Worm (Caenorhabditis elegans) whole organism, L4 larva: ENCODE measurements around the gene asns-2.

Experiments
- R02D3.7 ChIP-seq: fragments of 150-350 bp; sonication (generic microtip); optimal IDR thresholded peaks from 3 replicates; lab custom pipeline; 2014; ENCODE audit warnings: missing biosample characterization, missing genetic modification characterization
- Y48G9A.11 ChIP-seq: fragments of 200-800 bp; sonication (Bioruptor generic); IDR thresholded peaks from 2 replicates; pipeline ENCODE4 v1.3.6; 2022; ENCODE audit warnings: missing genetic modification reagents, missing genetic modification characterization, missing compliant biosample characterization
- Y5F2A.4 ChIP-seq: fragments of 200-800 bp; sonication (Bioruptor generic); optimal IDR thresholded peaks from 2 replicates; lab custom pipeline; 2018; ENCODE audit warnings: mild to moderate bottlenecking, missing genetic modification characterization, missing compliant biosample characterization
- Y75B8A.6 ChIP-seq: fragments of 200-800 bp; sonication (Bioruptor generic); IDR thresholded peaks from 2 replicates; pipeline ENCODE4 v1.3.6; 2022; ENCODE audit warnings: missing genetic modification reagents, missing genetic modification characterization, missing compliant biosample characterization
- aly-2 ChIP-seq: sonication (generic microtip); optimal IDR thresholded peaks from 2 replicates; lab custom pipeline; 2018; ENCODE audit warnings: missing biosample characterization, missing genetic modification characterization
- ama-1 ChIP-seq: fragments of 150-350 bp; optimal IDR thresholded peaks from 2 replicates; lab custom pipeline; 2014; ENCODE audit warnings: inconsistent platforms, mixed read lengths
- ctbp-1 ChIP-seq: fragments of 200-800 bp; sonication (Bioruptor generic); IDR thresholded peaks from 2 replicates; pipeline ENCODE4 v1.3.6; 2022; ENCODE audit warnings: missing genetic modification reagents, missing genetic modification characterization, missing compliant biosample characterization
- daf-16 ChIP-seq, 3 experiments: sonication (generic microtip); optimal IDR thresholded peaks; 2 replicates each; lab custom pipeline; 2016 to 2017; ENCODE audit warnings: missing genetic modification characterization in 3 of 3, missing genetic modification reagents in 3 of 3, mild to moderate bottlenecking in 2 of 3, missing compliant biosample characterization in 2 of 3, missing biosample characterization in 1 of 3, moderate library complexity in 1 of 3
- nhr-10 ChIP-seq: fragments of 150-350 bp; optimal IDR thresholded peaks from 2 replicates; lab custom pipeline; 2014; ENCODE audit warnings: missing biosample characterization, missing genetic modification characterization
- nhr-11 ChIP-seq: fragments of 150-350 bp; optimal IDR thresholded peaks from 2 replicates; lab custom pipeline; 2014; ENCODE audit warnings: missing biosample characterization, missing genetic modification characterization
- nhr-237 ChIP-seq: sonication (generic microtip); optimal IDR thresholded peaks from 2 replicates; lab custom pipeline; 2017; ENCODE audit warnings: missing biosample characterization, missing genetic modification characterization
- pha-4 ChIP-seq, 2 experiments: fragments of 150-350 bp in 1 of 2; fragments of 200-800 bp in 1 of 2; sonication (Bioruptor generic) in 1 of 2; IDR thresholded peaks in 1 of 2; optimal IDR thresholded peaks in 1 of 2; 2 replicates each; pipeline versions ENCODE4 v1.3.6 to Lab custom; 2014 to 2022; ENCODE audit warnings: missing genetic modification characterization in 2 of 2, missing genetic modification reagents in 2 of 2, missing biosample characterization in 1 of 2, missing compliant biosample characterization in 1 of 2
- vab-7 ChIP-seq: fragments of 200-800 bp; sonication (Bioruptor generic); IDR thresholded peaks from 2 replicates; pipeline ENCODE4 v1.3.6; 2022; ENCODE audit warnings: missing genetic modification reagents, missing genetic modification characterization, missing compliant biosample characterization

DNA sequence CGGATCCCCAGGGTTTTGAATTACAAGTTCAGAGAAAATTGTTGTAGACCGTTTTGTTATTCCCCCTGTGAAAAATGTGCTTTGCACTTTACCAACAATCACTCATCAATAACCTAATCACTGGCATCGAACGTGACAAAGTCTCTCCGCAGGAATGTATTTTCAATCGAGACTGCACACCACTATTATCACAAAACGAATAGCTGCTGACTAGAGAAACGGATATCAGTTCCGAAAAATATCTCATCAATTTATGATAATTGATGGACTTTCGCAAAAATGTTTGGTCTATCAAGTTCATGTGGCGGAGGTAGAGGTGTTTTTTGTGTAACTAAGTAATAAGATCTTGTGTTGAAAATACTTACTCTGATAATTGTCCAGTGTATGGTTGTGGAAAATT lies 10.3 kb upstream of the asns-2 start:
- no peak for TF ChIP-seq aly-2 (tag; lab: Kevin White, UChicago)
- no peak for TF ChIP-seq nhr-11 (tag; lab: Kevin White, UChicago)
- no peak for TF ChIP-seq vab-7 (GFP tag; lab: Robert Waterston, UW)
- TF ChIP-seq ctbp-1 (GFP tag; lab: Robert Waterston, UW), result no peak
- TF ChIP-seq Y48G9A.11 (GFP tag; lab: Robert Waterston, UW), result no peak
- TF ChIP-seq ama-1 (lab: Kevin White, UChicago), result no peak
- TF ChIP-seq nhr-10 (tag; lab: Kevin White, UChicago), result peak; percentile 42
- TF ChIP-seq pha-4 (GFP tag; IDR thresholded peaks at IDR 0.05; lab: Robert Waterston, UW), result no peak
- TF ChIP-seq pha-4 (tag; optimal IDR thresholded peaks at IDR 0.05; lab: Kevin White, UChicago), result no peak
- TF ChIP-seq Y75B8A.6 (GFP tag; lab: Robert Waterston, UW), result no peak
- TF ChIP-seq Y5F2A.4 (GFP tag; lab: Kevin White, UChicago), result no peak
- TF ChIP-seq daf-16 (GFP tag; optimal IDR thresholded peaks at IDR 0.05; lab: Kevin White, UChicago), result peak in 1 of 2 experiments; percentile 58
- peak; percentile 41 for TF ChIP-seq daf-16 (tag; optimal IDR thresholded peaks at IDR 0.05; lab: Kevin White, UChicago)
- no peak for TF ChIP-seq R02D3.7 (tag; lab: Kevin White, UChicago)
- no peak for TF ChIP-seq nhr-237 (tag; lab: Kevin White, UChicago)
